Worm (Caenorhabditis elegans): ENCODE results near the gene ska-3.

DNA sequence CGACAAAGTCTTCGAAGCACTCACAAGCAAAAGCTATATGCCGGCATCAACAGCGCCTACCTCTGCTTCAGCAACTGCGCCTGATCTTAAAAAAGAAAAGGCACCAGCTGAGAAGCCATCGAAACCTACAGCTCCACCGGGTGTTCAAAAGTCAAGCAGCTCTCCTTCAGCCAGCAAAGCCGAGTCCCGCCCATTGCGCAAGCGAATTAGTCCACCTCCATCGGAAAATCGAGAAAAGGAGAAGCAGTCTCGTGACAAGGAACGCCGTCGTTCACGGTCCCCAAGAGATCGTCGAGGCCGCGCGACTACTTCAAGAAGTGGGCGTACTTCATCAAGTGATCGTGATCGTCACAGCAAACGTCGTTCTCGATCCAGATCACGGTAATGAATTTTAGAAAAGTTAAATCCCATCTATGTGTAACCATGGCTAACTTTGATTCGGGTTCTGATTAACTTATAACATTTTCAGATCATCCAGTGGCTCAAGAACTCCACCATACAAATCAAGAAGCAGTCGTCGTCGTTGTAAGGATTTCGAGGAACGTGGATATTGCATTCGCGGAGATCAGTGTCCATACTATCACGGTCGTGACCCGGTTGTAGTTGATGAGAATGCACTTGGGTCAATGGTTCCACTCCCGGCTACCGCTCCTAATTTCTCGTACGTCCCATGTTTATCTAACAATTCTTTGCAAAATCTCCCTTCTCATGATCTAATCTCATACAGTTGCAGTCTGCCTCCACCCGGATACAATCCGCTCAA lies 33.3 kb upstream of the ska-3 start:
- no peak for TF ChIP-seq dmd-4 (tag; optimal IDR thresholded peaks at IDR 0.05)
- no peak for TF ChIP-seq ztf-4 (tag; optimal IDR thresholded peaks at IDR 0.05)
- no peak for TF ChIP-seq ZK546.5 (tag; optimal IDR thresholded peaks at IDR 0.05)
- no peak for TF ChIP-seq mab-5 (tag; optimal IDR thresholded peaks at IDR 0.05)
- TF ChIP-seq nhr-129 (tag; optimal IDR thresholded peaks at IDR 0.05), result no peak

Measured in whole organism, L2 larva.